Fruit fly (Drosophila melanogaster): ENCODE results near the gene CG12590.

Gene CG12590

dm6 chr3R:5126884-5127283 is 32.5 kb upstream of the CG12590 start (continued):
- no peak for TF ChIP-seq cg (GFP tag; optimal IDR thresholded peaks at IDR 0.05)
- TF ChIP-seq chn (GFP tag; optimal IDR thresholded peaks at IDR 0.05): peak; percentile 71
- TF ChIP-seq Trl (optimal IDR thresholded peaks at IDR 0.05): no peak
- TF ChIP-seq Trl (GFP tag; optimal IDR thresholded peaks at IDR 0.05): peak; percentile 70
- peak; percentile 78 for TF ChIP-seq B-H2 (GFP tag; optimal IDR thresholded peaks at IDR 0.05)
- no peak for TF ChIP-seq CG2116 (GFP tag; optimal IDR thresholded peaks at IDR 0.05)
- TF ChIP-seq CG31365 (tag; optimal IDR thresholded peaks at IDR 0.05): peak; percentile 49
- TF ChIP-seq Spps (tag; optimal IDR thresholded peaks at IDR 0.05): peak; percentile 34
- peak; percentile 66 for TF ChIP-seq bab2 (GFP tag; optimal IDR thresholded peaks at IDR 0.05)
- peak; percentile 52 for TF ChIP-seq CG7786 (GFP tag; optimal IDR thresholded peaks at IDR 0.05)
- TF ChIP-seq E2f1 (GFP tag; IDR thresholded peaks at IDR 0.05): 0 out of 2 replicates have a peak, but pooled peaks have one; percentile 11
- TF ChIP-seq CG9817 (tag; optimal IDR thresholded peaks at IDR 0.05): peak; percentile 84
- TF ChIP-seq dmrt99B (tag; optimal IDR thresholded peaks at IDR 0.05): peak; percentile 22
- TF ChIP-seq CG2202 (tag; optimal IDR thresholded peaks at IDR 0.05): peak; percentile 6
- TF ChIP-seq CG3065 (GFP tag; optimal IDR thresholded peaks at IDR 0.05): peak; percentile 64
- peak; percentile 35 for TF ChIP-seq ems (GFP tag; optimal IDR thresholded peaks at IDR 0.05)
- TF ChIP-seq CG30403 (GFP tag; optimal IDR thresholded peaks at IDR 0.05): peak; percentile 67
- no peak for TF ChIP-seq Vsx1 (GFP tag; optimal IDR thresholded peaks at IDR 0.05)
- peak; percentile 87 for TF ChIP-seq CG1603 (tag; optimal IDR thresholded peaks at IDR 0.05)
- peak; percentile 46 for TF ChIP-seq tap (tag; optimal IDR thresholded peaks at IDR 0.05)
- TF ChIP-seq Ets65A (GFP tag): peak; percentile 99
- TF ChIP-seq mam (GFP tag; optimal IDR thresholded peaks at IDR 0.05): peak; percentile 78
- peak; percentile 56; the same call in 1 of the 2 replicates for TF ChIP-seq lmd (GFP tag; IDR thresholded peaks at IDR 0.05)
- peak; percentile 86 for TF ChIP-seq HmgZ (tag; optimal IDR thresholded peaks at IDR 0.05)
- TF ChIP-seq NfI (GFP tag; optimal IDR thresholded peaks at IDR 0.05): peak; percentile 68
- TF ChIP-seq zfh1 (GFP tag; IDR thresholded peaks at IDR 0.05): peak; percentile 67
- peak; percentile 69 for TF ChIP-seq row (GFP tag; IDR thresholded peaks at IDR 0.05)
- TF ChIP-seq D19A (tag; optimal IDR thresholded peaks at IDR 0.05): peak; percentile 72
- TF ChIP-seq pb (GFP tag; optimal IDR thresholded peaks at IDR 0.05): peak; percentile 51
- TF ChIP-seq tio (GFP tag; optimal IDR thresholded peaks at IDR 0.05): no peak
- TF ChIP-seq CG10366 (GFP tag; IDR thresholded peaks at IDR 0.05): peak; percentile 42
- TF ChIP-seq CG3407 (GFP tag; optimal IDR thresholded peaks at IDR 0.05): peak; percentile 42
- TF ChIP-seq Ptx1 (GFP tag; IDR thresholded peaks at IDR 0.05): peak; percentile 66; the same call in 1 of the 2 replicates
- no peak for TF ChIP-seq hkb (optimal IDR thresholded peaks at IDR 0.05)
- TF ChIP-seq hkb (GFP tag; IDR thresholded peaks at IDR 0.05): no peak
- peak; percentile 67 for TF ChIP-seq CG4424 (GFP tag; optimal IDR thresholded peaks at IDR 0.05)
- TF ChIP-seq Sry-δ (GFP tag; optimal IDR thresholded peaks at IDR 0.05): peak; percentile 51
- no peak for TF ChIP-seq so (GFP tag; IDR thresholded peaks at IDR 0.05)
- peak; percentile 62 for TF ChIP-seq CG12769 (tag; optimal IDR thresholded peaks at IDR 0.05)
- peak; percentile 51; the same call in 1 of the 3 replicates for TF ChIP-seq CG11560 (tag; IDR thresholded peaks at IDR 0.05)
- TF ChIP-seq Fer2 (tag; optimal IDR thresholded peaks at IDR 0.05): peak; percentile 0
- TF ChIP-seq pfk (GFP tag; optimal IDR thresholded peaks at IDR 0.05): peak; percentile 27
- TF ChIP-seq NK7.1 (GFP tag; optimal IDR thresholded peaks at IDR 0.05): peak; percentile 2

dm6 chr3R:5127790-5128243 is 31.6 kb upstream of the CG12590 start, which contains the start of gene RabGGTa:
TSS of gene RabGGTa (plus strand) at chr3R:5128087.
- peak; percentile 74 for TF ChIP-seq Meics (GFP tag; optimal IDR thresholded peaks at IDR 0.05)
- TF ChIP-seq CG17328 (GFP tag; IDR thresholded peaks at IDR 0.05): peak; percentile 80
- peak; percentile 58 for TF ChIP-seq CG17568 (GFP tag; optimal IDR thresholded peaks at IDR 0.05)
- TF ChIP-seq Lim3 (GFP tag; IDR thresholded peaks at IDR 0.05): no peak
- TF ChIP-seq H2.0 (GFP tag; IDR thresholded peaks at IDR 0.05): peak; percentile 74
- peak; percentile 24 for TF ChIP-seq CG15011 (GFP tag; optimal IDR thresholded peaks at IDR 0.05)
- peak; percentile 87 for TF ChIP-seq vvl (GFP tag; IDR thresholded peaks at IDR 0.05)
- peak; percentile 50 for TF ChIP-seq CG12219 (GFP tag; optimal IDR thresholded peaks at IDR 0.05)
- TF ChIP-seq zfh2 (GFP tag; optimal IDR thresholded peaks at IDR 0.05): peak; percentile 46
- TF ChIP-seq ken (GFP tag; IDR thresholded peaks at IDR 0.05): peak; percentile 51; the same call in 1 of the 3 replicates
- peak; percentile 69 for TF ChIP-seq CHES-1-like (GFP tag; optimal IDR thresholded peaks at IDR 0.05)
- peak; percentile 52; the same call in 1 of the 2 replicates for TF ChIP-seq GATAe (GFP tag; conservative IDR thresholded peaks at IDR 0.05)
- TF ChIP-seq Sin3A (optimal IDR thresholded peaks at IDR 0.05): no peak
